Worm (Caenorhabditis elegans): ENCODE measurements around the gene C32D5.12.

The C32D5.12 gene

DNA sequence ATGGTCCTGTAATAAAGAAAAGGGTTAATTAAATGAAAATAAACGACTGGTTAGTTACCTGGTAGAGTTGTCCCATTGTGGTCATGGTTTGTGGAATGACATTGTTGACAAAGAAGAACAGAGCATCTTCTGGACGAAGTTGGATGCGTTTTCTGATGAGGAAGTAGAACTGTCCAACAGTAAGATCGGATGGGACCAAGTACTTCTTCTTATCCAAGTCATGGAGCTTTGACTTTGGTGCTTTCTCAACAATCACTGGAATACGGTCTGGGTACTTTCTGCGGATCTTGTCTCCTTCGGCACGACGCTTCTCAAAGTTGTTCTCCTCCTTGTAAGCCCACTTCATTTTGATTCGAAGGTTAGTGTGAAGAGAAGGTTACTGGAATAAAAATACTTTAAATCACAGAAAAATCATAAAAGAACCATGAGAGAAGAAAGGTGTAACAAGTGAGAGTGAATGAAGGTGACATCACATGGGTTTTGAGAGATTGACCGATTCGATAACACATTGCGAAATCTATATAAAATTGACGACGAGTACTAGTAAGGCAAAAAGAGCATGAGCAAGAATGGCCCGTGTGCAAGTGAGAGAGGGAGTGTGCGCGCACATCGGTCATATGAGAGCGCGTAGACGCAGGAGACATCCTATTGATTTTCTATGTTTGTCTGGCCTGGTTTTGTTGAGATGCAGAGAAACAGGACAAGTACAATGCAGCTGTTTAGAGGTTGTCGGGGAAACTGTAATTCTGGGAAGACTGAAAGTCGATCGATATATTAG lies 11.3 kb downstream of the C32D5.12 start, which contains the start of gene lgg-1 (continued):
- TF ChIP-seq ZK185.1 (tag; optimal IDR thresholded peaks at IDR 0.05; ENCODE audit: poor library complexity, severe bottlenecking): peak; percentile 72
- no peak for TF ChIP-seq atf-7 (tag; optimal IDR thresholded peaks at IDR 0.05)
- TF ChIP-seq rcor-1 (GFP tag; IDR thresholded peaks at IDR 0.05): no peak
- TF ChIP-seq tbp1 (GFP tag; optimal IDR thresholded peaks at IDR 0.05): peak; percentile 44
- peak; percentile 83 for TF ChIP-seq pha-4 (tag; optimal IDR thresholded peaks at IDR 0.05)
- TF ChIP-seq ceh-91 (GFP tag; IDR thresholded peaks at IDR 0.05): no peak
- TF ChIP-seq ztf-25 (GFP tag; IDR thresholded peaks at IDR 0.05): no peak
- TF ChIP-seq let-607 (tag; optimal IDR thresholded peaks at IDR 0.05): peak in 1 of 2 experiments; percentile 38
- TF ChIP-seq lin-40 (tag; optimal IDR thresholded peaks at IDR 0.05): peak; percentile 11
- no peak for TF ChIP-seq T26A5.8 (tag; optimal IDR thresholded peaks at IDR 0.05)
- TF ChIP-seq T07F8.4 (tag; optimal IDR thresholded peaks at IDR 0.05): no peak
- no peak for TF ChIP-seq snpc-3.4 (tag; optimal IDR thresholded peaks at IDR 0.05)
- TF ChIP-seq lag-1 (GFP tag; IDR thresholded peaks at IDR 0.05): 0 out of 2 replicates have a peak, but pooled peaks have one; percentile 35
- peak; percentile 18; the same call in 1 of the 2 replicates for TF ChIP-seq Y67H2A.10 (GFP tag; conservative IDR thresholded peaks at IDR 0.05)
- peak; percentile 75 for TF ChIP-seq dox-1 (GFP tag; IDR thresholded peaks at IDR 0.05)
- no peak for TF ChIP-seq Y53F4B.3 (GFP tag; IDR thresholded peaks at IDR 0.05)
- no peak for TF ChIP-seq K11D2.4 (GFP tag; IDR thresholded peaks at IDR 0.05)
- no peak; the same call in 1 of the 2 replicates for TF ChIP-seq B0336.3 (GFP tag; IDR thresholded peaks at IDR 0.05)
- no peak for TF ChIP-seq madf-3 (GFP tag; IDR thresholded peaks at IDR 0.05)
- TF ChIP-seq mxl-1 (tag; optimal IDR thresholded peaks at IDR 0.05): peak; percentile 14
- no peak for TF ChIP-seq ztf-18 (tag; optimal IDR thresholded peaks at IDR 0.05)
- TF ChIP-seq nhr-179 (tag; optimal IDR thresholded peaks at IDR 0.05): no peak
- TF ChIP-seq fkh-3 (tag; optimal IDR thresholded peaks at IDR 0.05): no peak
- TF ChIP-seq zim-3 (tag; optimal IDR thresholded peaks at IDR 0.05): peak; percentile 57
- no peak for TF ChIP-seq ccch-3 (GFP tag; optimal IDR thresholded peaks at IDR 0.05)
- TF ChIP-seq attf-5 (GFP tag; optimal IDR thresholded peaks at IDR 0.05): peak; percentile 45
- TF ChIP-seq snpc-1.1 (tag; optimal IDR thresholded peaks at IDR 0.05; ENCODE audit: insufficient read depth): no peak
- no peak for TF ChIP-seq mes-4 (tag; optimal IDR thresholded peaks at IDR 0.05)
- no peak for TF ChIP-seq bed-1 (GFP tag; IDR thresholded peaks at IDR 0.05)
- no peak for TF ChIP-seq hsf-1 (GFP tag; IDR thresholded peaks at IDR 0.05)
- peak; percentile 54; the same call in 1 of the 2 replicates for TF ChIP-seq bed-2 (GFP tag; IDR thresholded peaks at IDR 0.05)
- TF ChIP-seq attf-6 (GFP tag; IDR thresholded peaks at IDR 0.05): no peak
- peak; percentile 47 for TF ChIP-seq B0019.2 (GFP tag; conservative IDR thresholded peaks at IDR 0.05)
- TF ChIP-seq lsy-27 (tag; optimal IDR thresholded peaks at IDR 0.05; ENCODE audit: borderline replicate concordance, insufficient read depth): no peak
- TF ChIP-seq ceh-100 (GFP tag; IDR thresholded peaks at IDR 0.05): no peak; the same call in 1 of the 2 replicates
- peak; percentile 28 for TF ChIP-seq nhr-90 (tag; optimal IDR thresholded peaks at IDR 0.05)
- no peak for TF ChIP-seq nfya-1 (tag; optimal IDR thresholded peaks at IDR 0.05; ENCODE audit: borderline replicate concordance, insufficient read depth)
- no peak; the same call in 1 of the 2 replicates for TF ChIP-seq zfh-2 (GFP tag; conservative IDR thresholded peaks at IDR 0.05)
- peak; percentile 79 for TF ChIP-seq nfyb-1 (GFP tag; IDR thresholded peaks at IDR 0.05)
- peak; percentile 33; the same call in 1 of the 2 replicates for TF ChIP-seq madf-6 (GFP tag; IDR thresholded peaks at IDR 0.05)
- no peak for TF ChIP-seq hlh-12 (tag; optimal IDR thresholded peaks at IDR 0.05)
- TF ChIP-seq F39B2.1 (GFP tag; IDR thresholded peaks at IDR 0.05): no peak
- TF ChIP-seq F10E7.11 (tag; optimal IDR thresholded peaks at IDR 0.05): no peak
- no peak for TF ChIP-seq sdz-38 (tag; optimal IDR thresholded peaks at IDR 0.05)
- TF ChIP-seq madf-10 (tag; optimal IDR thresholded peaks at IDR 0.05): no peak
- peak; percentile 78; the same call in 1 of the 2 replicates for TF ChIP-seq let-526 (GFP tag; IDR thresholded peaks at IDR 0.05)
- no peak for TF ChIP-seq attf-3 (GFP tag; conservative IDR thresholded peaks at IDR 0.05)

Measured in whole organism, young adult.